Worm (Caenorhabditis elegans) whole organism, late embryonic: ENCODE data around the gene nsph-4.3.
A peak's percentile ranks its signal among the peaks of the same experiment; 100 is the strongest.

Source experiments
- C08G9.2 ChIP-seq: sonication (generic microtip); optimal IDR thresholded peaks from 2 replicates; lab custom pipeline; 2016; ENCODE audit warnings: mild to moderate bottlenecking, missing genetic modification characterization, moderate library complexity, missing compliant biosample characterization
- K09A11.1 ChIP-seq: sonication (generic microtip); optimal IDR thresholded peaks from 2 replicates; lab custom pipeline; 2017; ENCODE audit warnings: antibody characterized with exemption, mild to moderate bottlenecking, missing genetic modification characterization, missing compliant biosample characterization; ENCODE audit not compliant: insufficient read depth
- Y22D7AL.16 ChIP-seq: sonication (generic microtip); optimal IDR thresholded peaks from 2 replicates; lab custom pipeline; 2016; ENCODE audit warnings: missing genetic modification characterization, missing compliant biosample characterization
- ahr-1 ChIP-seq: sonication (generic microtip); optimal IDR thresholded peaks from 2 replicates; lab custom pipeline; 2016; ENCODE audit warnings: missing genetic modification characterization, missing compliant biosample characterization
- ama-1 ChIP-seq: fragments of 150-350 bp; optimal IDR thresholded peaks from 2 replicates; lab custom pipeline; 2014
- ceh-18 ChIP-seq: sonication (generic microtip); optimal IDR thresholded peaks from 2 replicates; lab custom pipeline; 2016; ENCODE audit warnings: missing genetic modification characterization, missing compliant biosample characterization
- ceh-19 ChIP-seq: fragments of 200-800 bp; sonication (Bioruptor generic); optimal IDR thresholded peaks from 2 replicates; lab custom pipeline; 2018; ENCODE audit warnings: mild to moderate bottlenecking, missing genetic modification characterization, missing compliant biosample characterization
- ceh-22 ChIP-seq: sonication (generic microtip); optimal IDR thresholded peaks from 2 replicates; lab custom pipeline; 2017; ENCODE audit warnings: missing biosample characterization, missing genetic modification characterization
- ceh-30 ChIP-seq: fragments of 150-350 bp; optimal IDR thresholded peaks from 2 replicates; lab custom pipeline; 2014; ENCODE audit warnings: missing biosample characterization, missing genetic modification characterization
- ceh-45 ChIP-seq: fragments of 200-800 bp; sonication (Bioruptor generic); IDR thresholded peaks from 2 replicates; pipeline ENCODE4 v1.3.6; 2022; ENCODE audit warnings: missing genetic modification reagents, missing genetic modification characterization, missing compliant biosample characterization
- ceh-6 ChIP-seq: fragments of 200-800 bp; sonication (Bioruptor generic); optimal IDR thresholded peaks from 2 replicates; lab custom pipeline; 2018; ENCODE audit warnings: mild to moderate bottlenecking, missing genetic modification characterization, missing compliant biosample characterization
- ceh-9 ChIP-seq: sonication (generic microtip); optimal IDR thresholded peaks from 2 replicates; lab custom pipeline; 2016; ENCODE audit warnings: mild to moderate bottlenecking, missing genetic modification characterization, inconsistent platforms, missing compliant biosample characterization
- che-1 ChIP-seq: sonication (generic microtip); optimal IDR thresholded peaks from 2 replicates; lab custom pipeline; 2016; ENCODE audit warnings: mild to moderate bottlenecking, missing genetic modification characterization, missing compliant biosample characterization
- dve-1 ChIP-seq: sonication (generic microtip); optimal IDR thresholded peaks from 2 replicates; lab custom pipeline; 2017; ENCODE audit warnings: antibody characterized with exemption, mild to moderate bottlenecking, missing genetic modification characterization, missing compliant biosample characterization
- elt-2 ChIP-seq: sonication (generic microtip); optimal IDR thresholded peaks from 2 replicates; lab custom pipeline; 2016; ENCODE audit warnings: missing genetic modification reagents, missing genetic modification characterization, missing compliant biosample characterization
- ets-4 ChIP-seq: sonication (generic microtip); optimal IDR thresholded peaks from 2 replicates; lab custom pipeline; 2016; ENCODE audit warnings: missing genetic modification characterization, missing compliant biosample characterization
- eyg-1 ChIP-seq: sonication (generic microtip); optimal IDR thresholded peaks from 2 replicates; lab custom pipeline; 2016; ENCODE audit warnings: missing genotype, missing genetic modification characterization, missing compliant biosample characterization
- fax-1 ChIP-seq: sonication (generic microtip); optimal IDR thresholded peaks from 2 replicates; lab custom pipeline; 2016; ENCODE audit warnings: missing genotype, missing genetic modification characterization, missing compliant biosample characterization
- fkh-10 ChIP-seq: fragments of 150-350 bp; optimal IDR thresholded peaks from 2 replicates; lab custom pipeline; 2014; ENCODE audit warnings: missing biosample characterization, missing genetic modification reagents, missing genetic modification characterization
- fkh-6 ChIP-seq: sonication (generic microtip); optimal IDR thresholded peaks from 2 replicates; lab custom pipeline; 2016; ENCODE audit warnings: missing genetic modification characterization, missing compliant biosample characterization
- hlh-13 ChIP-seq: fragments of 200-800 bp; sonication (Bioruptor generic); optimal IDR thresholded peaks from 2 replicates; lab custom pipeline; 2018; ENCODE audit warnings: mild to moderate bottlenecking, missing genetic modification characterization, missing compliant biosample characterization
- hlh-30 ChIP-seq: sonication (generic microtip); optimal IDR thresholded peaks from 2 replicates; lab custom pipeline; 2017; ENCODE audit warnings: antibody characterized with exemption, missing genetic modification characterization, missing compliant biosample characterization; ENCODE audit not compliant: insufficient read depth
- hlh-6 ChIP-seq: sonication (generic microtip); optimal IDR thresholded peaks from 2 replicates; lab custom pipeline; 2016; ENCODE audit warnings: missing genotype, missing genetic modification characterization, missing compliant biosample characterization
- hlh-8 ChIP-seq: sonication (generic microtip); optimal IDR thresholded peaks from 2 replicates; lab custom pipeline; 2016; ENCODE audit warnings: missing genotype, missing genetic modification characterization, missing compliant biosample characterization
- lim-6 ChIP-seq: sonication (generic microtip); optimal IDR thresholded peaks from 2 replicates; lab custom pipeline; 2016; ENCODE audit warnings: missing genetic modification characterization, missing compliant biosample characterization
- lin-11 ChIP-seq: fragments of 200-800 bp; sonication (Bioruptor generic); optimal IDR thresholded peaks from 2 replicates; lab custom pipeline; 2018; ENCODE audit warnings: mild to moderate bottlenecking, missing genetic modification characterization, missing compliant biosample characterization
- madf-2 ChIP-seq: sonication (generic microtip); optimal IDR thresholded peaks from 2 replicates; lab custom pipeline; 2017; ENCODE audit warnings: missing genetic modification characterization, missing compliant biosample characterization
- mec-3 ChIP-seq: sonication (generic microtip); optimal IDR thresholded peaks from 2 replicates; lab custom pipeline; 2016; ENCODE audit warnings: borderline replicate concordance, missing genetic modification characterization, missing compliant biosample characterization
- npax-4 ChIP-seq: sonication (generic microtip); optimal IDR thresholded peaks from 2 replicates; lab custom pipeline; 2016; ENCODE audit warnings: missing genetic modification characterization, missing compliant biosample characterization
- odd-2 ChIP-seq: sonication (generic microtip); optimal IDR thresholded peaks from 2 replicates; lab custom pipeline; 2017; ENCODE audit warnings: antibody characterized with exemption, mild to moderate bottlenecking, missing genetic modification characterization, missing compliant biosample characterization
- pag-3 ChIP-seq: sonication (generic microtip); optimal IDR thresholded peaks from 2 replicates; lab custom pipeline; 2016; ENCODE audit warnings: missing compliant biosample characterization, missing genetic modification characterization, borderline replicate concordance
- pat-9 ChIP-seq: fragments of 200-800 bp; sonication (Bioruptor generic); optimal IDR thresholded peaks from 2 replicates; lab custom pipeline; 2018; ENCODE audit warnings: mild to moderate bottlenecking, missing genetic modification characterization, moderate library complexity, missing compliant biosample characterization
- pha-2 ChIP-seq: sonication (generic microtip); optimal IDR thresholded peaks from 2 replicates; lab custom pipeline; 2017; ENCODE audit warnings: mild to moderate bottlenecking, missing genetic modification characterization, missing compliant biosample characterization
- pha-4 ChIP-seq: fragments of 150-350 bp; optimal IDR thresholded peaks from 2 replicates; lab custom pipeline; 2018; ENCODE audit warnings: missing biosample characterization, missing genetic modification reagents, missing genetic modification characterization
- ref-2 ChIP-seq: sonication (generic microtip); optimal IDR thresholded peaks from 2 replicates; lab custom pipeline; 2016; ENCODE audit warnings: missing genetic modification characterization, missing compliant biosample characterization
- rnt-1 ChIP-seq: sonication (generic microtip); optimal IDR thresholded peaks from 2 replicates; lab custom pipeline; 2016; ENCODE audit warnings: missing genetic modification characterization, missing compliant biosample characterization
- sdc-2 ChIP-seq: sonication (generic microtip); optimal IDR thresholded peaks from 2 replicates; lab custom pipeline; 2016; ENCODE audit warnings: missing genotype, missing genetic modification characterization, missing compliant biosample characterization
- ttx-3 ChIP-seq: sonication (generic microtip); optimal IDR thresholded peaks from 2 replicates; lab custom pipeline; 2016; ENCODE audit warnings: missing genetic modification reagents, missing genetic modification characterization, missing compliant biosample characterization
- unc-55 ChIP-seq: sonication (generic microtip); optimal IDR thresholded peaks from 2 replicates; lab custom pipeline; 2017; ENCODE audit warnings: missing biosample characterization, missing genetic modification reagents, missing genetic modification characterization
- unc-86 ChIP-seq: sonication (generic microtip); optimal IDR thresholded peaks from 2 replicates; lab custom pipeline; 2016; ENCODE audit warnings: missing genetic modification characterization, missing compliant biosample characterization
- zip-5 ChIP-seq: sonication (generic microtip); optimal IDR thresholded peaks from 2 replicates; lab custom pipeline; 2016; ENCODE audit warnings: missing genetic modification characterization, missing compliant biosample characterization
- ztf-16 ChIP-seq: sonication (generic microtip); optimal IDR thresholded peaks from 2 replicates; lab custom pipeline; 2017; ENCODE audit warnings: missing genetic modification characterization, missing compliant biosample characterization

nsph-4.3 gene

DNA sequence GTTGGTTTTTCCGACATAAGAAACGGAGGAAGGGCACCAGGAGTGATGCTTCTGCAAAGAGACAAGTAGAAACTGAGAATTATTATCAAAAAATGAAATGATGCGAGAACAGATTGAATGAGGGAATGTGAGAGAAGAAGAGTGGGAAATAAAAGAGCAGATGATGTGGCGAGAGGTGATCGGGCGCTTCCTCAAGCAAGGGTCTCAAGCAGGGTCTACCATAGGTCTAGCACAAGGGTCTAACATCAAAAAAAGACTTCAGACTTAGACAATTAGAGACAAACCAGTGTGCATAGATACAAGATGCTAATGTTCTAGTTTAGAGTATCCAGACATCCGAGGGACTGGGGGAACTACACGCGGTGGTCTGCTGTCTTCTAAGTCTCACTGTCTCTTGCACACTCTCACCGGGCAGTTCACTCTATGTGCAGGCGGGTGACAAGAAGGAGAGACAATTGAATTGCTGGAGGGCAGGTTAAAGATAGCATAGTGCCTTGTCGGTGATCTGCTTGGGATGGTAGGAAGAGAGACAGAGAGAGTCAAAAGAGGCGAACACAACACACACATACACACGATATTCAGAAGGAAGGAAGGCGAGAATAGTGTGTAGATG lies 38.9 kb downstream of the nsph-4.3 start, which contains the start of gene R13A5.7 (continued):
- TF ChIP-seq zip-5 (tag; lab: Kevin White, UChicago), result no peak
- TF ChIP-seq Y22D7AL.16, result no peak
- no peak for TF ChIP-seq lin-11 (tag; lab: Kevin White, UChicago)
- no peak for TF ChIP-seq ceh-6
- TF ChIP-seq lim-6 (tag; lab: Kevin White, UChicago), result no peak
- no peak for TF ChIP-seq mec-3 (tag; lab: Kevin White, UChicago)
- TF ChIP-seq ets-4, result no peak
- no peak for TF ChIP-seq ceh-22 (tag; lab: Kevin White, UChicago)
- no peak for TF ChIP-seq ceh-45
- no peak for TF ChIP-seq pat-9 (tag; lab: Kevin White, UChicago)
- TF ChIP-seq ceh-9 (tag; lab: Kevin White, UChicago), result no peak
- TF ChIP-seq hlh-30, result peak; percentile 89
- no peak for TF ChIP-seq ama-1
- TF ChIP-seq madf-2, result no peak
- peak; percentile 9 for TF ChIP-seq ref-2 (tag; lab: Kevin White, UChicago)
- TF ChIP-seq ceh-19, result peak; percentile 56
- TF ChIP-seq K09A11.1 (tag; lab: Kevin White, UChicago), result no peak
- no peak for TF ChIP-seq ceh-30 (tag; lab: Kevin White, UChicago)
- TF ChIP-seq ahr-1, result no peak
- no peak for TF ChIP-seq fkh-10 (GFP tag; lab: Kevin White, UChicago)
- TF ChIP-seq dve-1, result peak; percentile 25
- TF ChIP-seq pha-2 (tag; lab: Kevin White, UChicago), result no peak
- TF ChIP-seq hlh-13, result no peak
- TF ChIP-seq C08G9.2 (tag; lab: Kevin White, UChicago), result no peak
- TF ChIP-seq pha-4, result no peak
- TF ChIP-seq ceh-18 (tag; lab: Kevin White, UChicago), result peak; percentile 43
- TF ChIP-seq odd-2 (tag; lab: Kevin White, UChicago), result no peak
- no peak for TF ChIP-seq fkh-6
- TF ChIP-seq hlh-8 (tag; lab: Kevin White, UChicago), result no peak
- TF ChIP-seq eyg-1 (tag; lab: Kevin White, UChicago), result no peak
- no peak for TF ChIP-seq pag-3
- TF ChIP-seq ztf-16 (tag; lab: Kevin White, UChicago), result no peak
- peak; percentile 48 for TF ChIP-seq hlh-6
- no peak for TF ChIP-seq che-1 (tag; lab: Kevin White, UChicago)
- peak; percentile 33 for TF ChIP-seq elt-2 (tag; lab: Kevin White, UChicago)
- TF ChIP-seq npax-4 (tag; lab: Kevin White, UChicago), result no peak
- peak; percentile 41 for TF ChIP-seq sdc-2 (tag; lab: Kevin White, UChicago)

DNA sequence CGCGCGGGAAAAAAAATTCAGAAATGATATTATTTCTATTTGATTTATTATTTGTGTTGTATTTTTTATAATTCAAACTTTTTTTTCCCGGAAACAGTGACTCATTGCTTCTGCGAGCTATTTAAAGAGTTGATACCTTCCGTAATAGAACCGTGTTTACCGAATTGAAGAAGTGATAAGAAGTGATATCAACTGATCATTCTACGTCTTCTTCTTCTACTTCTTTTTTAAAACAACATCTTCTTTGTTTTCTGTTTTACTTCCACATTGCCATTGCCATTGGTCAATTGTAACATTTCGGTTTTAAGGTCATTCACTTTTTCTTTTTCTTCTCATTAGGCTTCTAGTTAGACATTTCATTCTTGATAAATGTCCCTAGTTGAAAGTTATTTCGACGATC lies 43.0 kb downstream of the nsph-4.3 start, which contains the start of gene ttr-32:
Gene ttr-32 (plus strand): TSS at position 314 of the 400 bp plus-strand sequence.
- TF ChIP-seq ztf-16 (tag; lab: Kevin White, UChicago) (no peak), fkh-6 (no peak), ets-4 (no peak), C08G9.2 (tag; lab: Kevin White, UChicago) (no peak), mec-3 (tag; lab: Kevin White, UChicago) (no peak), fax-1 (tag; lab: Kevin White, UChicago) (no peak), rnt-1 (tag; lab: Kevin White, UChicago) (no peak)
- TF ChIP-seq, all 69 proteins: peak for 0

DNA sequence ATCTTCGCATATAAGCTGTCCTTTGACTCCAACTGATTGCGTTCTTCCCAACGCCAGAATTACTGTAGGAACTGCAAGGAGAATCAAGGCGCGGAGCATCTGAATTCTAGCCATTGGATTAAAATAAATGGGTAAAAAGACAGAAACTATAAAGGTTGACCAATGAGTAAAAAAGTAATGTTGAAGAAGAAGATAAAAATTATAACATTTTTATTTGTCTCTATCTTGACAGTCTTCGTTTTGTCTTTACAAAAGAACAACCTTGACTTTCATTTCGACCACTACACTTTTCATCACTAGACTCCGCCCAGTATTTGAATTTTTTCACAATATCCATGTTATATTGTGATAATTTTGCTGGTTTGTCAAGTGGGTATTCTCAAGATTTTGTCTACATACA lies 43.8 kb downstream of the nsph-4.3 start, which contains the start of gene ttr-8:
Gene ttr-8 (minus strand): TSS at position 101 of the 400 bp plus-strand sequence.
- TF ChIP-seq unc-86 (no peak), ceh-18 (tag; lab: Kevin White, UChicago) (no peak), hlh-30 (no peak), ama-1 (no peak), ttx-3 (tag; lab: Kevin White, UChicago) (no peak), pha-2 (tag; lab: Kevin White, UChicago) (no peak), unc-55 (GFP tag; lab: Kevin White, UChicago) (no peak), Y22D7AL.16 (no peak)
